Fruit fly (Drosophila melanogaster): ENCODE results near the gene koko.

koko gene

DNA sequence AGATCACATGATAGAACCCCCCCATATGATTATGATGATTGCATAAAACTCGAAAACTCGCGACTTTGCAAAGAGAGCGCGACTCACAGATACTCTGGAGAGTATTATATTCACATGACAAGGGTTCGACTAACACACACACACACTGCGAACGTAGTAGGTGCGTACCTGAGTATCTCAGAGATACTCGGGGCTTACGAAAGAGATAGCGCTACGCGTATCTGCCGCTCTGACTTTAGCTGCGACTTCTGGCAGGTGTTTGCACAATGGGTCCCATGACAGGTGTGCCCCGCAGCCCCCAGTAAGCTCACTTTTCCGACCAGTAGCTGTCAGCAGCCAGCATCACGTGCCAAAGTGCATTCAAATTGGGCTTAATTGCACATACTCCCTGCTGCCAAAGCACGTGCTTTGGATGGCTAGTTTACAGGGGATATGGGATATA, 4.3 kb upstream of the koko start:
- TF ChIP-seq D (optimal IDR thresholded peaks at IDR 0.05) (no peak), D (GFP tag; optimal IDR thresholded peaks at IDR 0.05) (no peak), Ptx1 (GFP tag; IDR thresholded peaks at IDR 0.05) (no peak), Dp (GFP tag; optimal IDR thresholded peaks at IDR 0.05) (no peak), Sox100B (GFP tag; optimal IDR thresholded peaks at IDR 0.05) (no peak), odd (GFP tag; optimal IDR thresholded peaks at IDR 0.05) (no peak), dati (GFP tag; IDR thresholded peaks at IDR 0.05) (no peak), CG12236 (GFP tag; optimal IDR thresholded peaks at IDR 0.05) (no peak), CG3995 (GFP tag; optimal IDR thresholded peaks at IDR 0.05) (no peak), crol (GFP tag; IDR thresholded peaks at IDR 0.05) (peak; percentile 47; the same call in 1 of the 2 replicates), CG10462 (GFP tag; optimal IDR thresholded peaks at IDR 0.05) (no peak), wdn (GFP tag; IDR thresholded peaks at IDR 0.05) (no peak), CG6689 (GFP tag; IDR thresholded peaks at IDR 0.05) (no peak), CG12769 (tag; optimal IDR thresholded peaks at IDR 0.05) (peak; percentile 9), CG11085 (GFP tag; IDR thresholded peaks at IDR 0.05) (no peak), CG9437 (GFP tag; optimal IDR thresholded peaks at IDR 0.05) (no peak), Camta (GFP tag; optimal IDR thresholded peaks at IDR 0.05) (no peak), gsb-n (tag; optimal IDR thresholded peaks at IDR 0.05) (no peak), dm (GFP tag; optimal IDR thresholded peaks at IDR 0.05) (no peak), Hr51 (GFP tag; optimal IDR thresholded peaks at IDR 0.05) (no peak), CG11456 (GFP tag; IDR thresholded peaks at IDR 0.05) (no peak), CG8290 (GFP tag; optimal IDR thresholded peaks at IDR 0.05) (no peak), CG8290 (tag; optimal IDR thresholded peaks at IDR 0.05) (peak in 1 of 2 experiments; percentile 13), zen2 (GFP tag; IDR thresholded peaks at IDR 0.05; ENCODE audit: partially characterized antibody) (no peak), bigmax (GFP tag; optimal IDR thresholded peaks at IDR 0.05) (no peak), CG5180 (GFP tag; optimal IDR thresholded peaks at IDR 0.05) (no peak), CG18619 (GFP tag; optimal IDR thresholded peaks at IDR 0.05) (no peak), Hsf (GFP tag; optimal IDR thresholded peaks at IDR 0.05) (no peak), Trl (optimal IDR thresholded peaks at IDR 0.05) (peak; percentile 54 to 65), Trl (GFP tag; optimal IDR thresholded peaks at IDR 0.05) (no peak), scrt (GFP tag; optimal IDR thresholded peaks at IDR 0.05) (no peak), CG16863 (GFP tag; optimal IDR thresholded peaks at IDR 0.05) (no peak), CG17328 (GFP tag; IDR thresholded peaks at IDR 0.05) (no peak), CG4730 (GFP tag; IDR thresholded peaks at IDR 0.05) (no peak), HHEX (GFP tag; optimal IDR thresholded peaks at IDR 0.05) (no peak), ranshi (GFP tag; IDR thresholded peaks at IDR 0.05) (no peak), Hmr (GFP tag; optimal IDR thresholded peaks at IDR 0.05) (no peak), bab2 (GFP tag; optimal IDR thresholded peaks at IDR 0.05) (no peak), disco-r (GFP tag; optimal IDR thresholded peaks at IDR 0.05) (no peak), z (GFP tag; IDR thresholded peaks at IDR 0.05) (no peak), Sox102F (GFP tag; optimal IDR thresholded peaks at IDR 0.05) (no peak), GATAe (GFP tag; conservative IDR thresholded peaks at IDR 0.05) (0 out of 2 replicates have a peak, but pooled peaks have one; percentile 9), Doc3 (GFP tag; IDR thresholded peaks at IDR 0.05; ENCODE audit: partially characterized antibody) (no peak), CG2129 (GFP tag; IDR thresholded peaks at IDR 0.05; ENCODE audit: partially characterized antibody) (no peak), CG6791 (GFP tag; IDR thresholded peaks at IDR 0.05; ENCODE audit: partially characterized antibody) (0 out of 3 replicates have a peak, but pooled peaks have one; percentile 14), H15 (GFP tag; IDR thresholded peaks at IDR 0.05) (no peak), Bdp1 (GFP tag; optimal IDR thresholded peaks at IDR 0.05) (no peak), danr (GFP tag; IDR thresholded peaks at IDR 0.05) (no peak), CG16813 (GFP tag; IDR thresholded peaks at IDR 0.05; ENCODE audit: partially characterized antibody) (no peak), CG6654 (GFP tag; optimal IDR thresholded peaks at IDR 0.05) (no peak), pfk (GFP tag; optimal IDR thresholded peaks at IDR 0.05) (no peak), CG10654 (GFP tag; optimal IDR thresholded peaks at IDR 0.05) (no peak)
